Fruit fly (Drosophila melanogaster) whole organism, embryonic: ENCODE data around the gene Tyler.
A peak's percentile ranks its signal among the peaks of the same experiment; 100 is the strongest.

ENCODE experiments used
- Abd-B ChIP-seq: fragments of 200-800 bp; sonication (Bioruptor generic); optimal IDR thresholded peaks from 2 replicates; lab custom pipeline; 2018; ENCODE audit warnings: missing biosample characterization, mild to moderate bottlenecking, missing genetic modification characterization, moderate library complexity
- Atf-2 ChIP-seq: fragments of 200-800 bp; sonication (Bioruptor generic); optimal IDR thresholded peaks from 2 replicates; lab custom pipeline; 2016; ENCODE audit warnings: missing biosample characterization, missing genetic modification characterization
- CG10147 ChIP-seq: fragments of 200-800 bp; sonication (Bioruptor generic); optimal IDR thresholded peaks from 2 replicates; lab custom pipeline; 2019; ENCODE audit warnings: missing biosample characterization, mild to moderate bottlenecking, missing genetic modification characterization, moderate library complexity
- CG10209 ChIP-seq: fragments of 200-800 bp; sonication (Bioruptor generic); optimal IDR thresholded peaks from 3 replicates; lab custom pipeline; 2017; ENCODE audit warnings: missing biosample characterization, mild to moderate bottlenecking, missing genetic modification characterization, missing genetic modification reagents
- CG15269 ChIP-seq: fragments of 200-800 bp; sonication (Bioruptor generic); optimal IDR thresholded peaks from 2 replicates; lab custom pipeline; 2018; ENCODE audit warnings: missing biosample characterization, mild to moderate bottlenecking, missing genetic modification characterization, moderate library complexity
- CG15601 ChIP-seq: fragments of 200-800 bp; sonication (Bioruptor generic); optimal IDR thresholded peaks from 3 replicates; lab custom pipeline; 2019; ENCODE audit warnings: missing biosample characterization, mild to moderate bottlenecking, missing genetic modification characterization, moderate library complexity
- CG1603 ChIP-seq: fragments of 200-800 bp; sonication (Bioruptor generic); optimal IDR thresholded peaks from 2 replicates; lab custom pipeline; 2019; ENCODE audit warnings: missing biosample characterization, mild to moderate bottlenecking, missing genetic modification characterization, moderate library complexity
- CG1647 ChIP-seq: fragments of 200-800 bp; sonication (Bioruptor generic); optimal IDR thresholded peaks from 3 replicates; lab custom pipeline; 2016; ENCODE audit warnings: missing biosample characterization, missing genetic modification characterization
- CG17829 ChIP-seq: fragments of 200-800 bp; optimal IDR thresholded peaks from 2 replicates; lab custom pipeline; 2019; ENCODE audit warnings: missing biosample characterization, mild to moderate bottlenecking, missing genetic modification characterization, moderate library complexity
- CG3281 ChIP-seq: fragments of 200-800 bp; sonication (Bioruptor generic); optimal IDR thresholded peaks from 3 replicates; lab custom pipeline; 2017; ENCODE audit warnings: missing biosample characterization, mild to moderate bottlenecking, missing genetic modification characterization
- CG3407 ChIP-seq: fragments of 200-800 bp; sonication (Bioruptor generic); optimal IDR thresholded peaks from 2 replicates; lab custom pipeline; 2018; ENCODE audit warnings: missing biosample characterization, mild to moderate bottlenecking, missing genetic modification characterization
- CG4282 ChIP-seq: fragments of 200-800 bp; sonication (Bioruptor generic); optimal IDR thresholded peaks from 2 replicates; lab custom pipeline; 2016; ENCODE audit warnings: missing biosample characterization, missing genetic modification characterization
- CG6254 ChIP-seq: fragments of 200-800 bp; sonication (Bioruptor generic); optimal IDR thresholded peaks from 3 replicates; lab custom pipeline; 2017; ENCODE audit warnings: mild to moderate bottlenecking, missing biosample characterization, missing genetic modification reagents, missing genetic modification characterization
- CG6791 ChIP-seq: fragments of 200-800 bp; sonication (Bioruptor generic); IDR thresholded peaks from 3 replicates; pipeline ENCODE4 v1.3.6; 2022; ENCODE audit warnings: missing biosample characterization, missing genetic modification characterization; ENCODE audit not compliant: partially characterized antibody
- CG7271 ChIP-seq: fragments of 200-800 bp; sonication (Bioruptor generic); optimal IDR thresholded peaks from 2 replicates; lab custom pipeline; 2018; ENCODE audit warnings: missing biosample characterization, mild to moderate bottlenecking, missing genetic modification characterization, moderate library complexity
- CG7963 ChIP-seq: fragments of 200-800 bp; sonication (Bioruptor generic); IDR thresholded peaks from 3 replicates; pipeline ENCODE4 v1.3.6; 2022; ENCODE audit warnings: missing biosample characterization, missing genetic modification characterization; ENCODE audit not compliant: partially characterized antibody
- CG8290 ChIP-seq, 3 experiments: fragments of 200-800 bp; sonication (Bioruptor generic); optimal IDR thresholded peaks; 2 replicates each; lab custom pipeline; 2016 to 2019; ENCODE audit warnings: missing biosample characterization in 3 of 3, missing genetic modification characterization in 3 of 3, mild to moderate bottlenecking in 2 of 3, moderate library complexity in 1 of 3
- CG9817 ChIP-seq: fragments of 200-800 bp; sonication (Bioruptor generic); optimal IDR thresholded peaks from 2 replicates; lab custom pipeline; 2018; ENCODE audit warnings: missing biosample characterization, mild to moderate bottlenecking, missing genetic modification characterization, moderate library complexity
- Chrac-16 ChIP-seq: fragments of 200-800 bp; sonication (Bioruptor generic); optimal IDR thresholded peaks from 3 replicates; lab custom pipeline; 2016; ENCODE audit warnings: missing biosample characterization, missing genetic modification characterization
- Dek ChIP-seq: fragments of 200-800 bp; sonication (Bioruptor generic); optimal IDR thresholded peaks from 3 replicates; lab custom pipeline; 2019; ENCODE audit warnings: missing biosample characterization, mild to moderate bottlenecking, missing genetic modification characterization, moderate library complexity
- Dip2 ChIP-seq: fragments of 200-800 bp; sonication (Bioruptor generic); IDR thresholded peaks from 2 replicates; pipeline ENCODE4 v1.3.6; 2022; ENCODE audit warnings: missing biosample characterization, missing genetic modification characterization
- Dip3 ChIP-seq: fragments of 200-800 bp; sonication (Bioruptor generic); optimal IDR thresholded peaks from 3 replicates; lab custom pipeline; 2016; ENCODE audit warnings: missing biosample characterization, missing genetic modification characterization
- Gsc ChIP-seq: fragments of 200-800 bp; sonication (Bioruptor generic); IDR thresholded peaks from 2 replicates; pipeline ENCODE4 v1.3.6; 2022; ENCODE audit warnings: missing biosample characterization, missing genetic modification characterization
- H15 ChIP-seq: fragments of 200-800 bp; sonication (Bioruptor generic); IDR thresholded peaks from 3 replicates; pipeline ENCODE4 v1.3.6; 2022; ENCODE audit warnings: missing biosample characterization, missing genetic modification characterization
- H2.0 ChIP-seq: fragments of 200-800 bp; sonication (Bioruptor generic); IDR thresholded peaks from 2 replicates; pipeline ENCODE4 v1.3.6; 2022; ENCODE audit warnings: missing biosample characterization, missing genetic modification characterization
- HHEX ChIP-seq: fragments of 200-800 bp; sonication (Bioruptor generic); optimal IDR thresholded peaks from 3 replicates; lab custom pipeline; 2017; ENCODE audit warnings: missing biosample characterization, mild to moderate bottlenecking, missing genetic modification characterization, missing genetic modification reagents
- HLH54F ChIP-seq: fragments of 200-800 bp; sonication (Bioruptor generic); optimal IDR thresholded peaks from 3 replicates; lab custom pipeline; 2016; ENCODE audit warnings: missing biosample characterization, missing genetic modification characterization
- Lim3 ChIP-seq: fragments of 200-800 bp; sonication (Bioruptor generic); IDR thresholded peaks from 2 replicates; pipeline ENCODE4 v1.3.6; 2022; ENCODE audit warnings: missing biosample characterization, missing genetic modification characterization
- Myb ChIP-seq: fragments of 200-800 bp; sonication (Bioruptor generic); optimal IDR thresholded peaks from 2 replicates; lab custom pipeline; 2016; ENCODE audit warnings: missing biosample characterization, missing genetic modification characterization
- NC2α ChIP-seq: fragments of 200-800 bp; sonication (Bioruptor generic); optimal IDR thresholded peaks from 2 replicates; lab custom pipeline; 2016; ENCODE audit warnings: missing biosample characterization, missing genetic modification characterization
- NFAT ChIP-seq: fragments of 200-800 bp; sonication (Bioruptor generic); IDR thresholded peaks from 2 replicates; pipeline ENCODE4 v1.3.6; 2022; ENCODE audit warnings: missing biosample characterization, missing genetic modification characterization
- NK7.1 ChIP-seq: fragments of 200-800 bp; sonication (Bioruptor generic); optimal IDR thresholded peaks from 3 replicates; lab custom pipeline; 2016; ENCODE audit warnings: missing biosample characterization, missing genetic modification characterization
- PHDP ChIP-seq: fragments of 200-800 bp; sonication (Bioruptor generic); optimal IDR thresholded peaks from 3 replicates; lab custom pipeline; 2018; ENCODE audit warnings: missing biosample characterization, mild to moderate bottlenecking, missing genetic modification characterization, moderate library complexity
- Vsx1 ChIP-seq: fragments of 200-800 bp; sonication (Bioruptor generic); optimal IDR thresholded peaks from 2 replicates; lab custom pipeline; 2017; ENCODE audit warnings: missing biosample characterization, mild to moderate bottlenecking, missing genetic modification characterization, missing genetic modification reagents
- bab2 ChIP-seq: fragments of 200-800 bp; sonication (Bioruptor generic); optimal IDR thresholded peaks from 2 replicates; lab custom pipeline; 2016; ENCODE audit warnings: missing biosample characterization, missing genetic modification characterization
- bowl ChIP-seq: fragments of 200-800 bp; sonication (Bioruptor generic); IDR thresholded peaks from 2 replicates; pipeline ENCODE4 v1.3.6; 2022; ENCODE audit warnings: missing biosample characterization, missing genetic modification characterization
- fru ChIP-seq: fragments of >200 bp; optimal IDR thresholded peaks from 2 replicates; lab custom pipeline; 2017
- gcm ChIP-seq: fragments of 200-800 bp; sonication (Bioruptor generic); optimal IDR thresholded peaks from 2 replicates; lab custom pipeline; 2019; ENCODE audit warnings: missing biosample characterization, mild to moderate bottlenecking, missing genetic modification characterization, moderate library complexity
- gfzf ChIP-seq: fragments of 200-800 bp; sonication (Bioruptor generic); optimal IDR thresholded peaks from 2 replicates; lab custom pipeline; 2016; ENCODE audit warnings: missing biosample characterization, mild to moderate bottlenecking, missing genetic modification characterization, moderate library complexity
- hth ChIP-seq: fragments of >200 bp; optimal IDR thresholded peaks from 2 replicates; lab custom pipeline; 2017; ENCODE audit warnings: inconsistent platforms
- ken ChIP-seq: fragments of 200-800 bp; sonication (Bioruptor generic); IDR thresholded peaks from 3 replicates; pipeline ENCODE4 v1.3.6; 2022; ENCODE audit warnings: missing biosample characterization, missing genetic modification characterization
- lbe ChIP-seq: fragments of 200-800 bp; sonication (Bioruptor generic); optimal IDR thresholded peaks from 2 replicates; lab custom pipeline; 2016; ENCODE audit warnings: missing biosample characterization, mild to moderate bottlenecking, missing genetic modification characterization
- mam ChIP-seq: fragments of 200-800 bp; sonication (Bioruptor generic); optimal IDR thresholded peaks from 3 replicates; lab custom pipeline; 2016; ENCODE audit warnings: missing biosample characterization, missing genetic modification characterization
- nerfin-1 ChIP-seq: fragments of 200-800 bp; sonication (Bioruptor generic); optimal IDR thresholded peaks from 3 replicates; lab custom pipeline; 2019; ENCODE audit warnings: missing biosample characterization, mild to moderate bottlenecking, missing genetic modification characterization, moderate library complexity
- nom ChIP-seq: fragments of 200-800 bp; sonication (Bioruptor generic); optimal IDR thresholded peaks from 2 replicates; lab custom pipeline; 2017; ENCODE audit warnings: missing biosample characterization, missing genetic modification characterization, mild to moderate bottlenecking, moderate library complexity, missing genetic modification reagents
- pan ChIP-seq, 4 experiments: fragments of >200 bp in 3 of 4; fragments of 200-800 bp in 1 of 4; sonication (Bioruptor generic) in 1 of 4; optimal IDR thresholded peaks in 3 of 4; IDR thresholded peaks in 1 of 4; 2 replicates each; pipeline versions ENCODE4 v1.3.6 to Lab custom; 2017 to 2022; ENCODE audit warnings: missing biosample characterization in 2 of 4, missing genetic modification characterization in 2 of 4, mixed read lengths in 1 of 4
- pho ChIP-seq: fragments of 200-800 bp; sonication (Bioruptor generic); optimal IDR thresholded peaks from 2 replicates; lab custom pipeline; 2016; ENCODE audit warnings: missing biosample characterization, missing genetic modification characterization
- pita ChIP-seq: fragments of 200-800 bp; sonication (Bioruptor generic); optimal IDR thresholded peaks from 2 replicates; lab custom pipeline; 2017; ENCODE audit warnings: missing biosample characterization, mild to moderate bottlenecking, missing genetic modification characterization
- slou ChIP-seq: fragments of 200-800 bp; sonication (Bioruptor generic); optimal IDR thresholded peaks from 3 replicates; lab custom pipeline; 2016; ENCODE audit warnings: missing biosample characterization, missing genetic modification characterization

The Tyler gene

DNA sequence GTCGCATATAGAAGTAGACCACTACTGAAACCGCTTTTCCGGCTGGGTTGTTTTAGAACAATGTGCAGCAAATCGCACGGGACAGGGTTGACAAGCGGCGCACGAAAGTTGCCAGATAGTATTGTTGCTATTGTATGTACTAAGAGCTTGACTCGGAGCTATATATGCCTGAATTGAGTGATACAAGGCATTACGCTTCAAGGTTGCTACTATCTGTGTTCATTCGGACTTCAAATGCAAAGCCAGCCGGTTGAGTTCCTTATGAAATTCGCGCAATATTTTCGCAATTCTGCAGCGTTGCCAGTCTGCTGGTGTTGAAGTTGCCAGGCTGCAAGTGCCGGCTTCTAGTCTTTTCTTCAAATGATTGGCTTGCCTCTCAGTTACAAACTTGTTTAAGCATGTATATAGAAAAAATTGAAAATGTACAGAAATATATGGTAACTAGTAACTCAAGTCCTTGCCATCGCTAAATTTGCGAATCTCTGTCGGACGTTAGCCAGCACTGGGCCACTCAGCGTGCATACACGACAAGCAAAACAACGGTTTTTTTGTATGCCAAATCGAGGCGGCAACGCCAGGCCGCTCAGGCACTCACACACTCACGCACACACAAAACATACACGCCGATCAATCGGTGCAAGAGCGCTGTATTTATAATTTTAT is 40.6 kb downstream of the Tyler start, which contains the start of the genes Ranbp21 and Elys (continued):
- peak; percentile 94 for TF ChIP-seq Myb (GFP tag; lab: Kevin White, UChicago)
- TF ChIP-seq slou (GFP tag; lab: Kevin White, UChicago) = no peak
- TF ChIP-seq Abd-B = peak; percentile 37
- no peak for TF ChIP-seq CG4282 (GFP tag; lab: Kevin White, UChicago)
- TF ChIP-seq Vsx1 (GFP tag; lab: Kevin White, UChicago) = no peak
- TF ChIP-seq gfzf (GFP tag; lab: Kevin White, UChicago) = peak; percentile 28
- no peak for TF ChIP-seq Gsc
- no peak for TF ChIP-seq lbe (GFP tag; lab: Kevin White, UChicago)
- TF ChIP-seq H15 (GFP tag; lab: Robert Waterston, UW) = peak; percentile 46; the same call in 1 of the 3 replicates
- TF ChIP-seq Atf-2 (GFP tag; lab: Kevin White, UChicago) = no peak
- no peak for TF ChIP-seq NC2α (GFP tag; lab: Kevin White, UChicago)
- TF ChIP-seq CG15269 (tag; lab: Kevin White, UChicago) = no peak
- TF ChIP-seq CG7271 = no peak
- no peak for TF ChIP-seq bowl (GFP tag; lab: Robert Waterston, UW)
- no peak for TF ChIP-seq CG6254
- TF ChIP-seq CG3407 (GFP tag; lab: Kevin White, UChicago) = no peak
- peak; percentile 38 for TF ChIP-seq CG10209 (GFP tag; lab: Kevin White, UChicago)
- TF ChIP-seq CG1647 (GFP tag; lab: Kevin White, UChicago) = peak; percentile 42
- TF ChIP-seq ken = peak; percentile 72; the same call in 2 of the 3 replicates
- peak; percentile 50 for TF ChIP-seq CG9817 (tag; lab: Kevin White, UChicago)
- no peak for TF ChIP-seq CG7963 (GFP tag; lab: Robert Waterston, UW)
- no peak for TF ChIP-seq pita
- TF ChIP-seq CG1603 (tag; lab: Kevin White, UChicago) = no peak
- peak; percentile 53 for TF ChIP-seq pho (GFP tag; lab: Kevin White, UChicago)
- TF ChIP-seq PHDP = no peak
- TF ChIP-seq HLH54F (GFP tag; lab: Kevin White, UChicago) = peak; percentile 76
- no peak for TF ChIP-seq nom (GFP tag; lab: Kevin White, UChicago)
- TF ChIP-seq hth (lab: Kevin White, UChicago) = no peak
- no peak for TF ChIP-seq nerfin-1 (tag; lab: Kevin White, UChicago)
- peak; percentile 68 for TF ChIP-seq bab2 (GFP tag; lab: Kevin White, UChicago)
- TF ChIP-seq CG10147 = no peak
- TF ChIP-seq Dek (tag; lab: Kevin White, UChicago) = no peak
- no peak for TF ChIP-seq pan (optimal IDR thresholded peaks at IDR 0.05; lab: Kevin White, UChicago)
- TF ChIP-seq pan (GFP tag; optimal IDR thresholded peaks at IDR 0.05 in 1 of 2, IDR thresholded peaks at IDR 0.05 in 1 of 2) = peak in 1 of 2 experiments; percentile 68
- no peak for TF ChIP-seq Lim3 (GFP tag; lab: Robert Waterston, UW)
- TF ChIP-seq Chrac-16 (GFP tag; lab: Kevin White, UChicago) = peak; percentile 71
- TF ChIP-seq Dip2 (GFP tag; lab: Robert Waterston, UW) = no peak
- TF ChIP-seq CG15601 (tag; lab: Kevin White, UChicago) = no peak
- TF ChIP-seq CG8290 (GFP tag; optimal IDR thresholded peaks at IDR 0.05; lab: Kevin White, UChicago) = no peak
- peak in 1 of 2 experiments; percentile 27 for TF ChIP-seq CG8290 (tag; optimal IDR thresholded peaks at IDR 0.05; lab: Kevin White, UChicago)
- no peak for TF ChIP-seq gcm (GFP tag; lab: Kevin White, UChicago)
- peak; percentile 73 for TF ChIP-seq Dip3 (GFP tag; lab: Kevin White, UChicago)
- no peak for TF ChIP-seq HHEX (GFP tag; lab: Kevin White, UChicago)
- TF ChIP-seq fru = no peak
- TF ChIP-seq H2.0 (GFP tag; lab: Robert Waterston, UW) = peak; percentile 52
- TF ChIP-seq mam (GFP tag; lab: Kevin White, UChicago) = peak; percentile 66
- TF ChIP-seq NFAT (GFP tag; lab: Robert Waterston, UW) = 0 out of 2 replicates have a peak, but pooled peaks have one; percentile 15
- TF ChIP-seq CG6791 (GFP tag; lab: Robert Waterston, UW) = peak; percentile 6; the same call in 1 of the 3 replicates
- peak; percentile 33 for TF ChIP-seq CG17829
- no peak for TF ChIP-seq CG3281 (GFP tag; lab: Kevin White, UChicago)
- peak; percentile 36 for TF ChIP-seq NK7.1 (GFP tag; lab: Kevin White, UChicago)
